Worm (Caenorhabditis elegans) whole organism, late embryonic: ENCODE results near the gene ztf-1.
A peak's percentile ranks its signal among the peaks of the same experiment; 100 is the strongest.

ENCODE experiments used
- ama-1 ChIP-seq: fragments of 150-350 bp; optimal IDR thresholded peaks from 2 replicates; lab custom pipeline; 2014
- ceh-14 ChIP-seq: sonication (generic microtip); optimal IDR thresholded peaks from 2 replicates; lab custom pipeline; 2016; ENCODE audit warnings: missing genotype, missing genetic modification characterization, missing compliant biosample characterization
- ceh-45 ChIP-seq: fragments of 200-800 bp; sonication (Bioruptor generic); IDR thresholded peaks from 2 replicates; pipeline ENCODE4 v1.3.6; 2022; ENCODE audit warnings: missing genetic modification reagents, missing genetic modification characterization, missing compliant biosample characterization
- che-1 ChIP-seq: sonication (generic microtip); optimal IDR thresholded peaks from 2 replicates; lab custom pipeline; 2016; ENCODE audit warnings: mild to moderate bottlenecking, missing genetic modification characterization, missing compliant biosample characterization
- dmd-4 ChIP-seq: sonication (generic microtip); optimal IDR thresholded peaks from 2 replicates; lab custom pipeline; 2016; ENCODE audit warnings: borderline replicate concordance, missing genetic modification characterization, missing compliant biosample characterization
- dve-1 ChIP-seq: sonication (generic microtip); optimal IDR thresholded peaks from 2 replicates; lab custom pipeline; 2017; ENCODE audit warnings: antibody characterized with exemption, mild to moderate bottlenecking, missing genetic modification characterization, missing compliant biosample characterization
- hlh-30 ChIP-seq: sonication (generic microtip); optimal IDR thresholded peaks from 2 replicates; lab custom pipeline; 2017; ENCODE audit warnings: antibody characterized with exemption, missing genetic modification characterization, missing compliant biosample characterization; ENCODE audit not compliant: insufficient read depth
- pat-9 ChIP-seq: fragments of 200-800 bp; sonication (Bioruptor generic); optimal IDR thresholded peaks from 2 replicates; lab custom pipeline; 2018; ENCODE audit warnings: mild to moderate bottlenecking, missing genetic modification characterization, moderate library complexity, missing compliant biosample characterization
- pax-1 ChIP-seq: fragments of 150-350 bp; optimal IDR thresholded peaks from 2 replicates; lab custom pipeline; 2014; ENCODE audit warnings: missing biosample characterization, missing genetic modification characterization
- ref-2 ChIP-seq: sonication (generic microtip); optimal IDR thresholded peaks from 2 replicates; lab custom pipeline; 2016; ENCODE audit warnings: missing genetic modification characterization, missing compliant biosample characterization
- rnt-1 ChIP-seq: sonication (generic microtip); optimal IDR thresholded peaks from 2 replicates; lab custom pipeline; 2016; ENCODE audit warnings: missing genetic modification characterization, missing compliant biosample characterization
- sox-4 ChIP-seq: sonication (generic microtip); optimal IDR thresholded peaks from 2 replicates; lab custom pipeline; 2017; ENCODE audit warnings: mild to moderate bottlenecking, missing genetic modification characterization, inconsistent platforms, missing compliant biosample characterization
- zip-5 ChIP-seq: sonication (generic microtip); optimal IDR thresholded peaks from 2 replicates; lab custom pipeline; 2016; ENCODE audit warnings: missing genetic modification characterization, missing compliant biosample characterization

- TF ChIP-seq dve-1 (tag; lab: Kevin White, UChicago) = peak; percentile 81
- no peak for TF ChIP-seq ama-1 (lab: Kevin White, UChicago)
- peak; percentile 52 for TF ChIP-seq che-1 (tag; lab: Kevin White, UChicago)
- TF ChIP-seq rnt-1 = peak; percentile 66
- TF ChIP-seq pax-1 = no peak
- TF ChIP-seq hlh-30 (tag; lab: Kevin White, UChicago) = peak; percentile 33
- peak; percentile 38 for TF ChIP-seq pat-9 (tag; lab: Kevin White, UChicago)
- TF ChIP-seq ceh-14 = peak; percentile 85
- 0 out of 2 replicates have a peak, but pooled peaks have one; percentile 53 for TF ChIP-seq ceh-45 (GFP tag; lab: Robert Waterston, UW)
- peak; percentile 46 for TF ChIP-seq ref-2 (tag; lab: Kevin White, UChicago)
- peak; percentile 74 for TF ChIP-seq sox-4 (tag; lab: Kevin White, UChicago)
- no peak for TF ChIP-seq zip-5 (tag; lab: Kevin White, UChicago)
- peak; percentile 24 for TF ChIP-seq dmd-4 (tag; lab: Kevin White, UChicago)
These were observed 50.8 kb downstream of the ztf-1 start, which contains the start of gene pdhk-2 for ce11 chrIII:8741276-8741860.
